Worm (Caenorhabditis elegans) whole organism, L4 larva: ENCODE results near the gene scl-12.

Experiments
- F10B5.3 ChIP-seq: sonication (generic microtip); optimal IDR thresholded peaks from 2 replicates; lab custom pipeline; 2016; ENCODE audit warnings: mild to moderate bottlenecking, missing genetic modification characterization, missing compliant biosample characterization
- F26F4.8 ChIP-seq: fragments of 200-800 bp; sonication (Bioruptor generic); conservative IDR thresholded peaks from 2 replicates; pipeline ENCODE4 v1.3.6; 2022; ENCODE audit warnings: missing genetic modification characterization, missing compliant biosample characterization
- T26A8.4 ChIP-seq: fragments of 200-800 bp; sonication (Bioruptor generic); IDR thresholded peaks from 2 replicates; pipeline ENCODE4 v1.3.6; 2022; ENCODE audit warnings: missing genetic modification characterization, missing compliant biosample characterization
- aha-1 ChIP-seq: fragments of 150-350 bp; peaks from one replicate; lab custom pipeline; 2014; ENCODE audit warnings: missing biosample characterization, missing genetic modification characterization
- aly-2 ChIP-seq: sonication (generic microtip); optimal IDR thresholded peaks from 2 replicates; lab custom pipeline; 2018; ENCODE audit warnings: missing biosample characterization, missing genetic modification characterization
- attf-4 ChIP-seq: sonication (generic microtip); optimal IDR thresholded peaks from 3 replicates; lab custom pipeline; 2017; ENCODE audit warnings: missing biosample characterization, missing genetic modification characterization
- ceh-28 ChIP-seq: fragments of 150-350 bp; optimal IDR thresholded peaks from 2 replicates; lab custom pipeline; 2014; ENCODE audit warnings: missing biosample characterization, missing genetic modification reagents, missing genetic modification characterization
- ceh-32 ChIP-seq: sonication (generic microtip); optimal IDR thresholded peaks from 2 replicates; lab custom pipeline; 2016; ENCODE audit warnings: mild to moderate bottlenecking, missing genetic modification characterization, missing compliant biosample characterization; ENCODE audit not compliant: poor library complexity
- ceh-62 ChIP-seq: sonication (generic microtip); optimal IDR thresholded peaks from 2 replicates; lab custom pipeline; 2017; ENCODE audit warnings: missing biosample characterization, missing genetic modification characterization
- ceh-82 ChIP-seq: sonication (generic microtip); optimal IDR thresholded peaks from 2 replicates; lab custom pipeline; 2017; ENCODE audit warnings: missing biosample characterization, missing genetic modification characterization
- cey-2 ChIP-seq: sonication (generic microtip); optimal IDR thresholded peaks from 3 replicates; lab custom pipeline; 2017; ENCODE audit warnings: missing genetic modification characterization, mild to moderate bottlenecking, missing compliant biosample characterization, antibody characterized with exemption, borderline replicate concordance; ENCODE audit not compliant: insufficient read depth
- daf-16 ChIP-seq, 3 experiments: sonication (generic microtip); optimal IDR thresholded peaks; 2 replicates each; lab custom pipeline; 2016 to 2017; ENCODE audit warnings: missing genetic modification characterization in 3 of 3, missing genetic modification reagents in 3 of 3, mild to moderate bottlenecking in 2 of 3, missing compliant biosample characterization in 2 of 3, missing biosample characterization in 1 of 3, moderate library complexity in 1 of 3
- daf-19 ChIP-seq: fragments of 200-800 bp; sonication (Bioruptor generic); conservative IDR thresholded peaks from 2 replicates; pipeline ENCODE4 v1.3.6; 2022; ENCODE audit warnings: missing genetic modification characterization, missing compliant biosample characterization
- dmd-6 ChIP-seq: fragments of 200-800 bp; sonication (Bioruptor generic); IDR thresholded peaks from 2 replicates; pipeline ENCODE4 v1.3.6; 2022; ENCODE audit warnings: missing genetic modification reagents, missing genetic modification characterization, missing compliant biosample characterization
- dve-1 ChIP-seq: sonication (generic microtip); optimal IDR thresholded peaks from 2 replicates; lab custom pipeline; 2017; ENCODE audit warnings: antibody characterized with exemption, mild to moderate bottlenecking, missing genetic modification characterization, missing compliant biosample characterization; ENCODE audit not compliant: insufficient read depth
- hif-1 ChIP-seq, 2 experiments: sonication (generic microtip); optimal IDR thresholded peaks; 2 replicates each; lab custom pipeline; 2016 to 2017; ENCODE audit warnings: missing compliant biosample characterization in 2 of 2, missing genetic modification characterization in 2 of 2, missing genetic modification reagents in 2 of 2, missing genotype in 2 of 2, mild to moderate bottlenecking in 1 of 2
- hlh-11 ChIP-seq: fragments of 200-800 bp; sonication (Bioruptor generic); optimal IDR thresholded peaks from 2 replicates; lab custom pipeline; 2018; ENCODE audit warnings: mild to moderate bottlenecking, missing genetic modification characterization, missing compliant biosample characterization
- lim-7 ChIP-seq: fragments of 200-800 bp; sonication (Bioruptor generic); IDR thresholded peaks from 2 replicates; pipeline ENCODE4 v1.3.6; 2022; ENCODE audit warnings: missing genetic modification characterization, missing compliant biosample characterization
- lin-1 ChIP-seq: fragments of 200-800 bp; sonication (Bioruptor generic); IDR thresholded peaks from 2 replicates; pipeline ENCODE4 v1.3.6; 2022; ENCODE audit warnings: missing genetic modification reagents, missing genetic modification characterization, missing compliant biosample characterization
- lin-39 ChIP-seq: fragments of 150-350 bp; optimal IDR thresholded peaks from 2 replicates; lab custom pipeline; 2014; ENCODE audit warnings: missing biosample characterization, missing genetic modification reagents, missing genetic modification characterization
- lsy-2 ChIP-seq, 2 experiments: fragments of 150-350 bp in 1 of 2; sonication (generic microtip) in 1 of 2; optimal IDR thresholded peaks; 2 replicates each; lab custom pipeline; 2014 to 2017; ENCODE audit warnings: missing biosample characterization in 2 of 2, missing genetic modification characterization in 2 of 2
- mxl-3 ChIP-seq: fragments of 200-800 bp; sonication (Bioruptor generic); optimal IDR thresholded peaks from 2 replicates; lab custom pipeline; 2018; ENCODE audit warnings: mild to moderate bottlenecking, missing genetic modification characterization, missing compliant biosample characterization
- nhr-102 ChIP-seq: sonication (generic microtip); optimal IDR thresholded peaks from 2 replicates; lab custom pipeline; 2016; ENCODE audit warnings: mild to moderate bottlenecking, missing genetic modification characterization, moderate library complexity, missing compliant biosample characterization
- nhr-11 ChIP-seq: fragments of 150-350 bp; optimal IDR thresholded peaks from 2 replicates; lab custom pipeline; 2014; ENCODE audit warnings: missing biosample characterization, missing genetic modification characterization
- nhr-6 ChIP-seq: fragments of 150-350 bp; optimal IDR thresholded peaks from 2 replicates; lab custom pipeline; 2014; ENCODE audit warnings: missing biosample characterization, missing genetic modification characterization
- pqm-1 ChIP-seq: sonication (generic microtip); optimal IDR thresholded peaks from 2 replicates; lab custom pipeline; 2017; ENCODE audit warnings: missing biosample characterization, missing genetic modification characterization
- sdz-12 ChIP-seq: fragments of 200-800 bp; sonication (Bioruptor generic); optimal IDR thresholded peaks from 2 replicates; lab custom pipeline; 2018; ENCODE audit warnings: mild to moderate bottlenecking, missing genetic modification characterization, missing compliant biosample characterization
- snpc-4 ChIP-seq: fragments of 150-350 bp; optimal IDR thresholded peaks from 2 replicates; lab custom pipeline; 2014; ENCODE audit warnings: missing biosample characterization, missing genetic modification characterization
- unc-62 ChIP-seq, 3 experiments: fragments of 150-350 bp in 1 of 3; sonication (generic microtip); optimal IDR thresholded peaks in 2 of 3; peaks in 1 of 3; 1 replicate in 1 of 3; 2 replicates in 2 of 3; lab custom pipeline; 2014 to 2017; ENCODE audit warnings: missing biosample characterization in 3 of 3, missing genetic modification characterization in 3 of 3, missing genetic modification reagents in 3 of 3, missing genotype in 1 of 3
- vab-7 ChIP-seq: fragments of 200-800 bp; sonication (Bioruptor generic); IDR thresholded peaks from 2 replicates; pipeline ENCODE4 v1.3.6; 2022; ENCODE audit warnings: missing genetic modification reagents, missing genetic modification characterization, missing compliant biosample characterization
- zag-1 ChIP-seq: fragments of 150-350 bp; optimal IDR thresholded peaks from 2 replicates; lab custom pipeline; 2014; ENCODE audit warnings: missing biosample characterization, missing genetic modification characterization
- zfp-3 ChIP-seq: fragments of 200-800 bp; sonication (Bioruptor generic); conservative IDR thresholded peaks from 2 replicates; pipeline ENCODE4 v1.3.6; 2022; ENCODE audit warnings: missing genetic modification reagents, missing genetic modification characterization, missing compliant biosample characterization
- ztf-11 ChIP-seq: fragments of 150-350 bp; optimal IDR thresholded peaks from 2 replicates; lab custom pipeline; 2014; ENCODE audit warnings: missing biosample characterization, missing genetic modification characterization
- ztf-7 ChIP-seq: fragments of 150-350 bp; optimal IDR thresholded peaks from 2 replicates; lab custom pipeline; 2014; ENCODE audit warnings: missing biosample characterization, missing genetic modification characterization

The scl-12 gene

DNA sequence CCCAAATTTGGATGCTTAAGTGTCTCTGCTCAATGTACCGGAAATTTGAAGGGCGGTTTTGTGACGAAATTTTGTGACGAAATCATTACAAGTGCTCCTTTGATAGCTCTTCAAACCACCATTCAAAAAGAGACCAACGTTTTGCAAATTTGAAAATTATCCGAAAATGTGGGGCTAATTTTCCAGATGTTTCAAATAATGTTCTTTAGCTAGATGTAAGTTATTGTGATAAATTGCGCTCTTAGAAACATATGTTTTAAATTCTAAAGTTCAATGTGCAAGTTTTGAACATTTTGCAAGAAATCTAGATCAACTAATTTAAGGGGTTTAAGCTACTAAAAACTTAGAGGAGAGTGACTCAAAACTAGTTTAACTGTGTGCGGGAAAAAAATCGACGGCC lies 8.5 kb downstream of the scl-12 start:
- TF ChIP-seq hif-1 (tag; optimal IDR thresholded peaks at IDR 0.05; lab: Kevin White, UChicago) (no peak), ceh-32 (tag; lab: Kevin White, UChicago) (no peak), sdz-12 (GFP tag; lab: Kevin White, UChicago) (no peak), zag-1 (no peak), dve-1 (tag; lab: Kevin White, UChicago) (no peak)

DNA sequence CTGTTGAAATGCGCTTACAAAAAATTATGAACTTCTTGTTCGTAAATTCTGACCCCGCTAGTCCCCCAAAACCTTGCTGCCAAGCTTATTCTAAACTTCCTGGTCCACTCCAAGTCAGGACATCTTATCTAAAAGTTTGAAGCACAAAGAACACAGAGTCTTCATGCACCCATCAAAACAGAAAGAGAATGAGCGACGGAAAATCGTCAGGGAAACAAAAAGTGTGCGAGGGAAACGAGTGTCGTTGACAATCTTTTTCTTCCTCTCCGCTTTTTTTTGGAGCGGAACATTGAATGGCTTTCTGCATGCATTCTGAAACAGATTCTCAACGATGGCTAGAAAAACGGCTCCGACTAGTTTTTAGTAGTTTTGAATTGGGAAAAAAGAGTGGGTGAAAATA lies 12.8 kb downstream of the scl-12 start:
- TF ChIP-seq cey-2 (tag; lab: Kevin White, UChicago) (no peak), aha-1 (tag; lab: Kevin White, UChicago) (peak; percentile 97)

DNA sequence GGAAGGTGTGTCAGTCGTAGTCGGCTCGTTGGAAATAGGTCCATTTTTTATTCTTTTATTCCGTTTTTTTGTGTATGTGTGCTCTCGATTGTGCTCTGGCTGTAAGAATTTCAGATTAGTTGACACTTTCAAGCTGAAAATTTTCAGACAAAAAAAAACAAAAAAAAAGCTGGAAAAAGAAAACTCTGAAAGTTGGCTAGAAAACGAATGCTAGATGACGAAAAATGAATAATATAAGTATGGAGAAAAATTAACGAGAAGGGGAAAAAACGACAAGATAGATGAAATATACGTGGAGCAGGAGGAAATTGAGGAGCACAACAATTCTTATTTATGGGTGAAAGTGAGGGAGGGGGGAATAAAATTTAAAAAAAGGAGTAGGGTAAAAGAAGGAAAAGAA lies 19.2 kb downstream of the scl-12 start, which contains the start of gene H10D18.5:
TSS of gene H10D18.5 (minus strand) at position 101 of the 400 bp plus-strand sequence.
- TF ChIP-seq T26A8.4 (GFP tag; lab: Robert Waterston, UW) (no peak), lin-1 (no peak), ztf-11 (no peak), dmd-6 (GFP tag; lab: Robert Waterston, UW) (no peak), cey-2 (tag; lab: Kevin White, UChicago) (no peak), snpc-4 (tag; lab: Kevin White, UChicago) (no peak), nhr-102 (tag; lab: Kevin White, UChicago) (no peak), lsy-2 (tag; optimal IDR thresholded peaks at IDR 0.05; lab: Kevin White, UChicago) (no peak), zfp-3 (GFP tag; lab: Robert Waterston, UW) (no peak), nhr-11 (tag; lab: Kevin White, UChicago) (no peak)

DNA sequence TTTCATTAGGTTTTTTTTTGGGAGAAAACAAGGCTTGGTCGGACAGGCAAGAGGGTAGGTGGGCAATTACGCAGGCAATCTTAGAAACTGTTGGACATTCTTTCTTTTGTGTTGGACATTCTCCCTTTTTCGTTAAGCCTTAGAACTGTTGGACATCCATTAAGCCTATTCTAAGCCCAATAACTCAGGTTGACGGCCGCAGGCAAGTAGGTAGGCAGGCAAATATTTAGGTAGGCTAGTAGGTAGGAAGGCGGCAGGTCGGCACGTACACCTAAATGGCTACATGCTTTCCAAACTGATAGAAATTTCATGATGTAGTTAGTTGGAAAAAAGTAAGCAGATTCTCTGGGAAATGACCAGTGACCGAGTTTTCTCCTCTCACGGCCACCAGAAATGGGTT lies 19.7 kb downstream of the scl-12 start:
- TF ChIP-seq unc-62 (GFP tag; optimal IDR thresholded peaks at IDR 0.05 in 1 of 2; lab: Kevin White, UChicago) = peak in 1 of 2 experiments; percentile 95
- TF ChIP-seq unc-62 (tag; optimal IDR thresholded peaks at IDR 0.05; lab: Kevin White, UChicago) = no peak
- TF ChIP-seq ceh-82 (tag; lab: Kevin White, UChicago) = no peak

DNA sequence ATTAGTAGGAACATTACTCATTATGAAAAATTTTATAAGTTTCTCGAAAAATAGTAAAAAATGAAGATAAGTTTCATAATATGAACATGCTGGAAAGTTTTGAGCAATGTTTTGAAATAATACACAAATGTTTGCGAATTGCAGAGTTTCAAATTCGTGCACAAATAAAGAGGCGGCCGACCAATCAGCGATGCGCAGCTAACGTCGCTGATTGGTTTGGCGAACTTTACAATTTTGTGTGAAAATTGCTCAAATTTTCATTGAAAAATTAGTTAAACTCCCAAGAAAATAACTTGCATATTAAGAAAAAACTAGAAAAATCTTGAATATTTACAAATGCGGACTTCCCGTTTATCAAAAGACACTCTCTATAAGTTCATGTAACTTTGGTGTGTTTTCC lies 20.3 kb downstream of the scl-12 start:
- TF ChIP-seq lim-7 (no peak), ceh-62 (tag; lab: Kevin White, UChicago) (no peak), cey-2 (tag; lab: Kevin White, UChicago) (no peak), daf-16 (GFP tag; optimal IDR thresholded peaks at IDR 0.05; lab: Kevin White, UChicago) (no peak), daf-16 (tag; optimal IDR thresholded peaks at IDR 0.05; lab: Kevin White, UChicago) (no peak), mxl-3 (GFP tag; lab: Kevin White, UChicago) (no peak), nhr-6 (tag; lab: Kevin White, UChicago) (no peak), pqm-1 (no peak), ceh-28 (tag; lab: Kevin White, UChicago) (no peak), F26F4.8 (no peak), lin-39 (tag; lab: Kevin White, UChicago) (no peak), aly-2 (tag; lab: Kevin White, UChicago) (no peak), vab-7 (GFP tag; lab: Robert Waterston, UW) (no peak), hlh-11 (tag; lab: Kevin White, UChicago) (no peak), F10B5.3 (tag; lab: Kevin White, UChicago) (no peak), ceh-32 (tag; lab: Kevin White, UChicago) (no peak), daf-19 (GFP tag; lab: Robert Waterston, UW) (no peak), attf-4 (tag; lab: Kevin White, UChicago) (no peak), ztf-7 (tag; lab: Kevin White, UChicago) (no peak)
